Worm (Caenorhabditis elegans) whole organism, early embryonic: Measurements from ENCODE around the gene fbxb-9.
"Not testable (repeated sequence)": the region's sequence is repeated elsewhere in the genome, so short reads cannot be mapped to it uniquely, and the experiment has no call there.

Experiments used
- B0310.2 ChIP-seq: sonication (generic microtip); optimal IDR thresholded peaks from 2 replicates; lab custom pipeline; 2016; ENCODE audit warnings: mild to moderate bottlenecking, missing genetic modification characterization, missing compliant biosample characterization
- F13C5.2 ChIP-seq: sonication (generic microtip); optimal IDR thresholded peaks from 2 replicates; lab custom pipeline; 2017; ENCODE audit warnings: mild to moderate bottlenecking, missing genetic modification characterization, inconsistent platforms, missing compliant biosample characterization
- aly-1 ChIP-seq: sonication (generic microtip); optimal IDR thresholded peaks from 2 replicates; lab custom pipeline; 2016; ENCODE audit warnings: missing genetic modification characterization, missing compliant biosample characterization
- ama-1 ChIP-seq: fragments of 150-350 bp; optimal IDR thresholded peaks from 2 replicates; lab custom pipeline; 2014
- ceh-13 ChIP-seq: fragments of 200-800 bp; sonication (Bioruptor generic); optimal IDR thresholded peaks from 2 replicates; lab custom pipeline; 2018; ENCODE audit warnings: mild to moderate bottlenecking, missing genetic modification characterization, missing compliant biosample characterization
- ceh-36 ChIP-seq: sonication (generic microtip); optimal IDR thresholded peaks from 2 replicates; lab custom pipeline; 2016; ENCODE audit warnings: missing genetic modification characterization, inconsistent platforms, missing compliant biosample characterization
- ets-7 ChIP-seq: sonication (generic microtip); optimal IDR thresholded peaks from 2 replicates; lab custom pipeline; 2016; ENCODE audit warnings: missing genotype, missing genetic modification characterization, missing compliant biosample characterization
- flt-1 ChIP-seq: fragments of 200-800 bp; sonication (Bioruptor generic); IDR thresholded peaks from 2 replicates; pipeline ENCODE4 v1.3.6; 2022; ENCODE audit warnings: missing genetic modification characterization, missing compliant biosample characterization
- hmbx-1 ChIP-seq: sonication (generic microtip); optimal IDR thresholded peaks from 2 replicates; lab custom pipeline; 2016; ENCODE audit warnings: mild to moderate bottlenecking, missing genetic modification characterization, missing compliant biosample characterization
- hmg-4 ChIP-seq: fragments of 200-800 bp; sonication (Bioruptor generic); optimal IDR thresholded peaks from 2 replicates; lab custom pipeline; 2018; ENCODE audit warnings: mild to moderate bottlenecking, missing genetic modification characterization, missing compliant biosample characterization
- hnd-1 ChIP-seq: sonication (generic microtip); optimal IDR thresholded peaks from 2 replicates; lab custom pipeline; 2016; ENCODE audit warnings: missing genetic modification characterization, missing compliant biosample characterization
- pes-1 ChIP-seq: fragments of 200-800 bp; sonication (Bioruptor generic); IDR thresholded peaks from 2 replicates; pipeline ENCODE4 v1.3.6; 2022; ENCODE audit warnings: missing genetic modification reagents, missing genetic modification characterization, missing compliant biosample characterization
- scrt-1 ChIP-seq: fragments of 200-800 bp; sonication (Bioruptor generic); IDR thresholded peaks from 2 replicates; pipeline ENCODE4 v1.3.6; 2022; ENCODE audit warnings: missing genetic modification characterization, missing compliant biosample characterization
- sea-1 ChIP-seq: fragments of 200-800 bp; sonication (Bioruptor generic); conservative IDR thresholded peaks from 2 replicates; pipeline ENCODE4 v1.3.6; 2022; ENCODE audit warnings: missing genetic modification characterization, missing compliant biosample characterization
- tbx-11 ChIP-seq: fragments of 200-800 bp; sonication (Bioruptor generic); IDR thresholded peaks from 2 replicates; pipeline ENCODE4 v1.3.6; 2022; ENCODE audit warnings: missing genetic modification characterization, missing compliant biosample characterization
- tbx-37 ChIP-seq: fragments of 200-800 bp; sonication (Bioruptor generic); conservative IDR thresholded peaks from 2 replicates; pipeline ENCODE4 v1.3.6; 2022; ENCODE audit warnings: missing genetic modification reagents, missing genetic modification characterization, missing compliant biosample characterization
- tra-4 ChIP-seq: sonication (generic microtip); optimal IDR thresholded peaks from 2 replicates; lab custom pipeline; 2017; ENCODE audit warnings: missing genetic modification characterization, missing compliant biosample characterization

The fbxb-9 gene

ce11 chrIV:11162451-11162850 is at the start of gene fbxb-9:
fbxb-9 (minus strand) TSS chrIV:11162551.
- TF ChIP-seq tbx-11 (no peak), hmg-4 (GFP tag; lab: Kevin White, UChicago) (no peak), pes-1 (no peak), hnd-1 (tag; lab: Kevin White, UChicago) (no peak), sea-1 (GFP tag; lab: Robert Waterston, UW) (no peak), F13C5.2 (tag; lab: Kevin White, UChicago) (no peak), aly-1 (tag; lab: Kevin White, UChicago) (no peak), B0310.2 (tag; lab: Kevin White, UChicago) (no peak), tra-4 (no peak), ama-1 (lab: Kevin White, UChicago) (no peak), ceh-36 (tag; lab: Kevin White, UChicago) (no peak), scrt-1 (GFP tag; lab: Robert Waterston, UW) (no peak), tbx-37 (GFP tag; lab: Robert Waterston, UW) (no peak), ets-7 (tag; lab: Kevin White, UChicago) (no peak)

- TF ChIP-seq ets-7 (tag; lab: Kevin White, UChicago): no peak
- no peak for TF ChIP-seq ceh-13 (GFP tag; lab: Kevin White, UChicago)
- no peak for TF ChIP-seq tra-4
- TF ChIP-seq F13C5.2 (tag; lab: Kevin White, UChicago): no peak
- no peak for TF ChIP-seq tbx-11
- TF ChIP-seq aly-1 (tag; lab: Kevin White, UChicago): no peak
- TF ChIP-seq flt-1 (GFP tag; lab: Robert Waterston, UW): no peak
These were observed 49.2 kb upstream of the fbxb-9 start for ce11 chrIV:11211547-11211946.

ce11 chrIV:11210781-11211256 is 48.5 kb upstream of the fbxb-9 start, which contains the start of gene adk-1:
adk-1 (minus strand) TSS chrIV:11210831.
- TF ChIP-seq ama-1 (lab: Kevin White, UChicago) (no peak), sea-1 (GFP tag; lab: Robert Waterston, UW) (no peak), scrt-1 (GFP tag; lab: Robert Waterston, UW) (no peak), tbx-11 (no peak), aly-1 (tag; lab: Kevin White, UChicago) (no peak), hmbx-1 (tag; lab: Kevin White, UChicago) (no peak), hnd-1 (tag; lab: Kevin White, UChicago) (no peak), ceh-36 (tag; lab: Kevin White, UChicago) (no peak), flt-1 (GFP tag; lab: Robert Waterston, UW) (no peak), F13C5.2 (tag; lab: Kevin White, UChicago) (no peak), ceh-13 (GFP tag; lab: Kevin White, UChicago) (no peak), tbx-37 (GFP tag; lab: Robert Waterston, UW) (no peak), B0310.2 (tag; lab: Kevin White, UChicago) (no peak), pes-1 (no peak), tra-4 (no peak), ets-7 (tag; lab: Kevin White, UChicago) (no peak), hmg-4 (GFP tag; lab: Kevin White, UChicago) (no peak)

- TF ChIP-seq ceh-36 (tag; lab: Kevin White, UChicago) (no peak), scrt-1 (GFP tag; lab: Robert Waterston, UW) (no peak), hnd-1 (tag; lab: Kevin White, UChicago) (no peak), B0310.2 (tag; lab: Kevin White, UChicago) (no peak), tbx-37 (GFP tag; lab: Robert Waterston, UW) (no peak), pes-1 (no peak), ama-1 (lab: Kevin White, UChicago) (no peak), sea-1 (GFP tag; lab: Robert Waterston, UW) (no peak), aly-1 (tag; lab: Kevin White, UChicago) (no peak), tbx-11 (no peak), tra-4 (no peak), ets-7 (tag; lab: Kevin White, UChicago) (no peak), hmbx-1 (tag; lab: Kevin White, UChicago) (no peak), flt-1 (GFP tag; lab: Robert Waterston, UW) (no peak), F13C5.2 (tag; lab: Kevin White, UChicago) (no peak), ceh-13 (GFP tag; lab: Kevin White, UChicago) (no peak), hmg-4 (GFP tag; lab: Kevin White, UChicago) (no peak)
These were observed 44.8 kb upstream of the fbxb-9 start, which contains the start of gene R07H5.9 for ce11 chrIV:11207186-11207585. R07H5.9 (plus strand) TSS chrIV:11207486.

ce11 chrIV:11202389-11202788 is 40.0 kb upstream of the fbxb-9 start, which contains the start of gene R07H5.11:
R07H5.11 (plus strand) TSS chrIV:11202768.
- not testable (repeated sequence) for TF ChIP-seq ets-7, B0310.2, hnd-1 (tag; lab: Kevin White, UChicago)

ce11 chrIV:11198983-11199382 is 36.6 kb upstream of the fbxb-9 start, which contains the start of gene R07H5.16:
R07H5.16 (plus strand) TSS chrIV:11199330.
- not testable (repeated sequence) for TF ChIP-seq scrt-1 (GFP tag; lab: Robert Waterston, UW); tra-4; aly-1 (tag; lab: Kevin White, UChicago)

ce11 chrIV:11196866-11197265 is 34.5 kb upstream of the fbxb-9 start:
- TF ChIP-seq scrt-1 (GFP tag; lab: Robert Waterston, UW): peak; percentile 78
- TF ChIP-seq tbx-37 (GFP tag; lab: Robert Waterston, UW): peak; percentile 70; the same call in 1 of the 2 replicates
- peak; percentile 74 for TF ChIP-seq tbx-11
- TF ChIP-seq flt-1 (GFP tag; lab: Robert Waterston, UW): peak; percentile 83
- peak; percentile 77; the same call in 1 of the 2 replicates for TF ChIP-seq sea-1 (GFP tag; lab: Robert Waterston, UW)
